Worm (Caenorhabditis elegans) whole organism, midembryonic: ENCODE measurements around the gene rtfo-1.

Source experiments
- T22C8.4 ChIP-seq: fragments of 200-800 bp; sonication (Bioruptor generic); IDR thresholded peaks from 2 replicates; pipeline ENCODE4 v1.3.6; 2022; ENCODE audit warnings: missing genetic modification characterization, missing compliant biosample characterization
- cog-1 ChIP-seq: sonication (generic microtip); optimal IDR thresholded peaks from 2 replicates; lab custom pipeline; 2016; ENCODE audit warnings: missing genetic modification characterization, missing compliant biosample characterization
- med-1 ChIP-seq: sonication (generic microtip); optimal IDR thresholded peaks from 2 replicates; lab custom pipeline; 2017; ENCODE audit warnings: missing genetic modification characterization, mild to moderate bottlenecking, missing compliant biosample characterization, antibody characterized with exemption, missing genetic modification reagents; ENCODE audit not compliant: insufficient read depth
- ref-1 ChIP-seq: fragments of 200-800 bp; sonication (Bioruptor generic); conservative IDR thresholded peaks from 2 replicates; pipeline ENCODE4 v1.3.6; 2022; ENCODE audit warnings: missing genetic modification reagents, missing genetic modification characterization, missing compliant biosample characterization
- tab-1 ChIP-seq: fragments of 200-800 bp; sonication (Bioruptor generic); IDR thresholded peaks from 2 replicates; pipeline ENCODE4 v1.3.6; 2022; ENCODE audit warnings: missing genetic modification characterization, missing compliant biosample characterization
- ztf-23 ChIP-seq: fragments of 200-800 bp; sonication (Bioruptor generic); IDR thresholded peaks from 2 replicates; pipeline ENCODE4 v1.3.6; 2022; ENCODE audit warnings: missing genetic modification reagents, missing genetic modification characterization, missing compliant biosample characterization

ce11 chrV:9629114-9629513 is 46.7 kb upstream of the rtfo-1 start, which contains the start of gene idpc-3:
- no peak for TF ChIP-seq cog-1
- no peak for TF ChIP-seq med-1 (GFP tag; lab: Kevin White, UChicago)
- TF ChIP-seq ref-1 (GFP tag; lab: Robert Waterston, UW), result no peak
- no peak for TF ChIP-seq T22C8.4 (GFP tag; lab: Robert Waterston, UW)
- no peak for TF ChIP-seq ztf-23 (GFP tag; lab: Robert Waterston, UW)
- TF ChIP-seq tab-1 (GFP tag; lab: Robert Waterston, UW), result no peak
